Worm (Caenorhabditis elegans): ENCODE data around the gene aat-8.

Gene aat-8

DNA sequence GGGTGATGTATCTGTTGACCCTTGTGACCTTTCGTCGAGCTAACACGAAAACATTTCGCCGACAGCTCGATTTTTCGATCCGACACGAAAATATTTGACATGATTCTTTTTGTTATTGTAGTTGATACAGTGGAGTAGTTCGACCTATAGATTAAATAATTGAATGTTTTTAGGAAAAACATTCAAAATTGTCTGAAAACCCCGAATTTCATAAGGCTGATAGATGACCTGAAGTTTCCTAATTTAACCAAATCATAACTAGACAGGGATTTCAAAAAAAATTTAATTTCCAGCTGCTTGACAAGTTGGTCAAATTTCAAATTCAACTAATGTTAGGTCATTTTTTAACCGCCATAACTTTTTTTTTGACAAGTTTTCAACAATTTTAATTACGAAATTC is 29.8 kb downstream of the aat-8 start, which contains the start of gene cal-3:
Gene cal-3 (minus strand): TSS at position 101 of the 400 bp plus-strand sequence.
- TF ChIP-seq lin-13 (GFP tag; optimal IDR thresholded peaks at IDR 0.05) (no peak), skn-1 (tag; optimal IDR thresholded peaks at IDR 0.05) (no peak), lin-39 (tag; optimal IDR thresholded peaks at IDR 0.05) (no peak), ZK546.5 (tag; optimal IDR thresholded peaks at IDR 0.05) (no peak), dmd-4 (tag; optimal IDR thresholded peaks at IDR 0.05) (no peak), mbf-1 (tag; optimal IDR thresholded peaks at IDR 0.05) (no peak), fos-1 (tag; optimal IDR thresholded peaks at IDR 0.05) (no peak), nhr-12 (tag; optimal IDR thresholded peaks at IDR 0.05) (no peak), sma-9 (GFP tag; optimal IDR thresholded peaks at IDR 0.05) (no peak), sma-9 (tag; optimal IDR thresholded peaks at IDR 0.05) (no peak)

DNA sequence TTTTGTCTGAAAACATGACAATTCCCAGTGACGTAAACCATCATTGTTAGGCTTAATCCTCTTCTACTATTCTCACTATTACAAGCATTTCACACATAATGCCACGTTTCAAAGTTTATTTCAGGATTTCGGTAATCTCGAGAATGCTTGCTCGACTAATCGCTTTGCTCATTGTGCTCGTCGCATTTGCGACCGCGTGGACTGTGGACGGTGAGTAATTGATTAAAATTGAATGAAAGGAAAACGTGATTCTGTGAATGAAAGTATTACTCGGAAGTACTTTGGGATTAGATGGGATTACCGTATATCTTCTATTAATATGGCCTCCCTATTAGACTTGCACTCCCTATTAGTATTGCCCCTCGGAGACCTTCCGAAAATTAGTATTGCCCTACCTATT is 31.1 kb downstream of the aat-8 start:
- TF ChIP-seq ZK546.5 (tag; optimal IDR thresholded peaks at IDR 0.05) (no peak), nhr-10 (tag; optimal IDR thresholded peaks at IDR 0.05) (no peak), ztf-4 (tag; optimal IDR thresholded peaks at IDR 0.05) (no peak), skn-1 (tag; optimal IDR thresholded peaks at IDR 0.05) (no peak)

DNA sequence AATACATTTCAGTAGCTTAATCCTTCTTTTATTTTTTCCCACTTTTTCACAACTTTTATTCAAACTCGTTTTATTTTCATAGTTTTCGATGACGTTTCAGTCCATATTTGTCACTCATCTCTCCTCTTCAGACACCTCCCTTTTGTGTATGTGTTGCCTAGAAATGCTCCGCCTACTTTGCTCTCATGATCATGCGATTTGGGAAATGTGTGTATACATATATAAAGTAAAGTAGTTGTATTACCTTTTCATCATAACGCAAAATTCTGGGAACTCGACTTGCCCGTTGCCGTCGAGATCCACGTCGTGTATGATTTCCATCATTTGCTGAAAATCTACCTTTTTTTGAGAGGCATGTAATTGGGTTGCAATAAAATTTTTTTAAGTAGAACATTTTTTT is 32.8 kb downstream of the aat-8 start:
- no peak for TF ChIP-seq peb-1 (tag; optimal IDR thresholded peaks at IDR 0.05)
- no peak for TF ChIP-seq ztf-4 (tag; optimal IDR thresholded peaks at IDR 0.05)
- no peak for TF ChIP-seq sma-3 (GFP tag; optimal IDR thresholded peaks at IDR 0.05)
- no peak for TF ChIP-seq nhr-21 (tag; optimal IDR thresholded peaks at IDR 0.05)
- TF ChIP-seq ztf-1 (GFP tag; conservative IDR thresholded peaks at IDR 0.05), result no peak
- no peak for TF ChIP-seq dmd-4 (tag; optimal IDR thresholded peaks at IDR 0.05)
- no peak for TF ChIP-seq lin-11 (tag; optimal IDR thresholded peaks at IDR 0.05)
- TF ChIP-seq egl-27 (tag; optimal IDR thresholded peaks at IDR 0.05), result no peak
- TF ChIP-seq lin-39 (tag; optimal IDR thresholded peaks at IDR 0.05), result no peak
- no peak for TF ChIP-seq ZK546.5 (tag; optimal IDR thresholded peaks at IDR 0.05)
- TF ChIP-seq nhr-10 (tag; optimal IDR thresholded peaks at IDR 0.05), result no peak

DNA sequence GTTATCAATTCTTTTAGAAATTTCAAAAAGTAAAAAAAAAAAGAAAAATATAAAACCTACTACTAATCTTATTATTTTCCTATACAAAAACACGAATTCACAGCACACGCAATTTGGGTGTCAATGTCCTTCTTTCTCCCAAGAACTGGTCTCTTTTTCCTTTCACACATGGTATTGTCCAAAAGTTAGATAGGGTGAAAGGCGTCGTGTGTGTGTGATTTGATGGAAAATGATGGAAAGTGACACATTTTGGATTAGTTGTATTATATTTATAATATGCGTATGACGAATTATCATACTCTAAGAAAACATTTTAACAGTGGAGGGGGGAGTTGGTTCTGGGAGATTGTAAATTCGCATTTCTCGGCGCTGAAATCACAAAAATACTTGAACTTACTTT is 37.1 kb downstream of the aat-8 start:
- no peak for TF ChIP-seq ztf-1 (GFP tag; conservative IDR thresholded peaks at IDR 0.05)
- peak; percentile 16 for TF ChIP-seq blmp-1 (tag; optimal IDR thresholded peaks at IDR 0.05; ENCODE audit: insufficient read depth)

DNA sequence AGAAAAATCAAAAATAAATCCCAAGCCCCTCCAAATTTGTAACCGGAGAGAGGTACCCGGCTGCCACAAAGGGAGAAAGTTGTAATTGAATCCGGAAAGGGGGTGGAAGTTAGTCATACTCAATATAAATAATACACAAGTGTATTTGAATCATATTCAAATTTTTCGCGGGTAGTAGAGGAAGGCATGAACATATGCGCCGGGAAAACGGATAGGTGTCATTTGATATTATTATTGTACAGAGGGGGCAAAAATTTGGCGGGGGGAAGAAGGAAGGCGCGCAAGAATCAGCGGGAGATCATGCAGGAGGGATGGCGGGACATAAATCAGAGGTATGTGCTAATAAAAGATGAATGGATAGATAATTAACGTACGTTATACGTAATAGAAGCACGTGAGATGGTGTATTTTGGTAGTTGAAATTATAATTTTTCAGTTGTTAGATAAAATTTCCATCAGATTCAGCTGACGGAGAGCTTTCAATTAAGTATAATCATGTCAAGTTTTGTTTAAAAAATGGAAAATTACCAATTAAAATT is 38.2 kb downstream of the aat-8 start, which contains the start of gene F28F9.3:
Gene F28F9.3 (plus strand): TSS at position 301 of the 539 bp plus-strand sequence.
- TF ChIP-seq sma-3 (GFP tag; optimal IDR thresholded peaks at IDR 0.05) (no peak), ceh-16 (tag; optimal IDR thresholded peaks at IDR 0.05) (no peak), gmeb-1 (tag; optimal IDR thresholded peaks at IDR 0.05) (no peak), F13H6.1 (tag; optimal IDR thresholded peaks at IDR 0.05) (no peak), ztf-4 (tag; optimal IDR thresholded peaks at IDR 0.05) (no peak), nhr-21 (tag; optimal IDR thresholded peaks at IDR 0.05) (no peak), nhr-23 (tag; optimal IDR thresholded peaks at IDR 0.05) (no peak), mab-5 (tag; optimal IDR thresholded peaks at IDR 0.05) (no peak)

DNA sequence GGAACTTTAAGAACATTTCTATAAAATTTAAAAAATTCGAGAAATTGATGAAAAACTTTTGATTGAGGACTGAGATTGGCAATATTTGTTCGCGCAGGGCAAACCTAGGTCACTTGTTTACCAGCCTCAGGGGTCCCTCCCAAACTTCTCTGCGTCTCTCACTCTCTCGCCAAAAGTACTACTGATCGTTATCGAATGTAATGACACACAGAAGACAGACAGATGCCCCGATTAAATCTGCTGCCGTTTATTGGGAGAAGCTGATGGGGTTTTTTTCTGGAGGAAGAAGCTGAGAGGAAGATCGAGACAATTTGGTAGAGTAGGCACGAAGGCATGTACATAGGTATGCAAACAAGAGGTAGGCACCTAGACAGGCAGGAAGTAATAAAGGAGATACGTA is 39.5 kb downstream of the aat-8 start:
- TF ChIP-seq C34F6.9 (tag; optimal IDR thresholded peaks at IDR 0.05), result no peak

DNA sequence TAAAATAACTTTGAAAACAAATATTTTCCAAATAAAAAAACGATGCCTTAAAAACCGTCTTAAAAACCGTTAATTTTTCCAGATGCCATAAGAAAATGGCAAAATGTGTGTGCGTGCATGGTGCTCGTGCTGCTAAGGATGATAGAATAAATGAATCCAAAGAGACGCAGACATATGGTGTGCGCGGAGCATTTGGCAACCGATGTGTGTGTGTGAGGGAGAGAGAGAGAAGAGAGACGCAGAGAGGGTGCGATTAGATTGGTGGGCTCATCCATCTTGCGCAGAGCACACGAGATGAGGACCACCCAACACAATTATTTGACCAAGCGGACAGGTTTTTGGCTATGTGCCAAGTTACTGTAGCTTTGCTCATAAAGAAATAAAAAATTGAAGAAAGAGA is 40.1 kb downstream of the aat-8 start:
- TF ChIP-seq F13H6.1 (tag; optimal IDR thresholded peaks at IDR 0.05) (peak; percentile 29), mdl-1 (tag; optimal IDR thresholded peaks at IDR 0.05) (peak; percentile 27 to 35), nhr-129 (tag; optimal IDR thresholded peaks at IDR 0.05) (peak; percentile 29), lsy-2 (tag; optimal IDR thresholded peaks at IDR 0.05) (peak in 1 of 2 experiments; percentile 8), dmd-4 (tag; optimal IDR thresholded peaks at IDR 0.05) (no peak), zag-1 (tag; optimal IDR thresholded peaks at IDR 0.05) (peak; percentile 57), unc-55 (GFP tag; optimal IDR thresholded peaks at IDR 0.05) (peak; percentile 56), mab-5 (tag; optimal IDR thresholded peaks at IDR 0.05) (peak; percentile 66), C34F6.9 (tag; optimal IDR thresholded peaks at IDR 0.05) (peak; percentile 50), snpc-4 (tag; optimal IDR thresholded peaks at IDR 0.05) (no peak), lin-39 (tag; optimal IDR thresholded peaks at IDR 0.05) (peak; percentile 67)
